Worm (Caenorhabditis elegans) whole organism, L3 larva: ENCODE data around the gene srw-103.

Experiments
- ama-1 ChIP-seq: fragments of 150-350 bp; optimal IDR thresholded peaks from 2 replicates; lab custom pipeline; 2018
- nhr-28 ChIP-seq: fragments of 150-350 bp; optimal IDR thresholded peaks from 2 replicates; lab custom pipeline; 2014; ENCODE audit warnings: missing biosample characterization, missing genetic modification characterization
- nhr-76 ChIP-seq: fragments of 150-350 bp; sonication (generic microtip); optimal IDR thresholded peaks from 5 replicates; lab custom pipeline; 2014; ENCODE audit warnings: missing biosample characterization, missing genetic modification characterization
- skn-1 ChIP-seq: fragments of 150-350 bp; optimal IDR thresholded peaks from 2 replicates; lab custom pipeline; 2014; ENCODE audit warnings: missing biosample characterization, missing genetic modification characterization

DNA sequence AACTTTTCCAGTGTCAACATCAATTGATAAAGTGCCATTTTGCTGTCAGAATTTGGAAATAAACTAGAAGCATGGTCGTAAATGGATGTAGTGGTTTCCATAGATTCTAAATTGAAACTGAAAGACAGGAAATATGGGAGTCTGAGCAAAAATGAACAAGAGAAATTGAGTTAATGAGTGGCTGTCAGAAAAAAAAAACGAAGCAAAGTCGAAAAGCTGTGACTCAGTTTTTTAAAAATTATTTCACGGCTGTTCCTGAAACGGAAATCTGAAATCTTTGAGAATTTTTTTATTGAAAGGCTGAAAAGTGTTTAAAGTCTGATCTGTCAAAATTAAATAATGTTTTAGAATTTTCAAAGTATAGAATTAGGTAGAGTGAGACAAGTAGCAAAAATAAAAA lies 38.8 kb upstream of the srw-103 start, which contains the start of gene srw-98:
- TF ChIP-seq ama-1 (lab: Kevin White, UChicago): no peak
- no peak for TF ChIP-seq skn-1 (tag; lab: Kevin White, UChicago)
- TF ChIP-seq nhr-28 (tag; lab: Kevin White, UChicago): no peak
- TF ChIP-seq nhr-76 (tag; lab: Kevin White, UChicago): no peak
